Worm (Caenorhabditis elegans) whole organism, mixed stage, embryonic: ENCODE data around the gene haf-3.
"Not testable (repeated sequence)": the region's sequence is repeated elsewhere in the genome, so short reads cannot be mapped to it uniquely, and the experiment has no call there.

Experiments
- M03D4.4 ChIP-seq: sonication (generic microtip); optimal IDR thresholded peaks from 2 replicates; lab custom pipeline; 2017; ENCODE audit warnings: mild to moderate bottlenecking, missing genetic modification characterization, missing compliant biosample characterization
- bed-3 ChIP-seq: fragments of 200-800 bp; sonication (Bioruptor generic); optimal IDR thresholded peaks from 3 replicates; lab custom pipeline; 2018; ENCODE audit warnings: mild to moderate bottlenecking, missing genetic modification characterization, moderate library complexity, missing compliant biosample characterization
- blmp-1 ChIP-seq: fragments of 150-350 bp; optimal IDR thresholded peaks from 2 replicates; lab custom pipeline; 2014; ENCODE audit warnings: missing biosample characterization, missing genetic modification characterization
- ceh-39 ChIP-seq: fragments of 150-350 bp; optimal IDR thresholded peaks from 2 replicates; lab custom pipeline; 2014; ENCODE audit warnings: missing biosample characterization, missing genetic modification characterization
- ceh-43 ChIP-seq: fragments of 200-800 bp; sonication (Bioruptor generic); optimal IDR thresholded peaks from 2 replicates; lab custom pipeline; 2018; ENCODE audit warnings: mild to moderate bottlenecking, missing genetic modification characterization, moderate library complexity, missing compliant biosample characterization
- ceh-83 ChIP-seq: fragments of 200-800 bp; sonication (Bioruptor generic); optimal IDR thresholded peaks from 2 replicates; lab custom pipeline; 2018; ENCODE audit warnings: mild to moderate bottlenecking, missing genetic modification characterization, missing compliant biosample characterization
- elt-1 ChIP-seq: sonication (generic microtip); optimal IDR thresholded peaks from 2 replicates; lab custom pipeline; 2017; ENCODE audit warnings: missing genetic modification characterization, mild to moderate bottlenecking, missing compliant biosample characterization, antibody characterized with exemption, moderate library complexity, borderline replicate concordance; ENCODE audit not compliant: insufficient read depth
- elt-3 ChIP-seq: fragments of 150-350 bp; optimal IDR thresholded peaks from 2 replicates; lab custom pipeline; 2014; ENCODE audit warnings: missing biosample characterization, missing genetic modification characterization
- flh-1 ChIP-seq: fragments of 200-800 bp; sonication (Bioruptor generic); optimal IDR thresholded peaks from 2 replicates; lab custom pipeline; 2018; ENCODE audit warnings: mild to moderate bottlenecking, missing genetic modification characterization, moderate library complexity, missing compliant biosample characterization
- ham-2 ChIP-seq: fragments of 200-800 bp; sonication (Bioruptor generic); optimal IDR thresholded peaks from 2 replicates; lab custom pipeline; 2018; ENCODE audit warnings: mild to moderate bottlenecking, missing genetic modification characterization, missing compliant biosample characterization
- hlh-1 ChIP-seq: fragments of 150-350 bp; optimal IDR thresholded peaks from 2 replicates; lab custom pipeline; 2014; ENCODE audit warnings: missing biosample characterization, missing genetic modification reagents, missing genetic modification characterization
- lsy-2 ChIP-seq: fragments of 150-350 bp; optimal IDR thresholded peaks from 2 replicates; lab custom pipeline; 2014; ENCODE audit warnings: missing biosample characterization, missing genetic modification characterization
- mep-1 ChIP-seq: fragments of 150-350 bp; optimal IDR thresholded peaks from 2 replicates; lab custom pipeline; 2017; ENCODE audit warnings: missing biosample characterization, missing genetic modification reagents, missing genetic modification characterization, inconsistent platforms
- mls-2 ChIP-seq: sonication (generic microtip); optimal IDR thresholded peaks from 2 replicates; lab custom pipeline; 2016; ENCODE audit warnings: mild to moderate bottlenecking, missing genetic modification characterization, moderate library complexity, missing compliant biosample characterization
- nhr-12 ChIP-seq: fragments of 150-350 bp; optimal IDR thresholded peaks from 2 replicates; lab custom pipeline; 2014; ENCODE audit warnings: missing biosample characterization, missing genetic modification characterization
- nhr-2 ChIP-seq: fragments of 150-350 bp; optimal IDR thresholded peaks from 2 replicates; lab custom pipeline; 2014; ENCODE audit warnings: missing biosample characterization, missing genetic modification characterization
- nhr-237 ChIP-seq: fragments of 150-350 bp; optimal IDR thresholded peaks from 2 replicates; lab custom pipeline; 2014; ENCODE audit warnings: missing biosample characterization, missing genetic modification characterization
- nhr-28 ChIP-seq: fragments of 150-350 bp; optimal IDR thresholded peaks from 2 replicates; lab custom pipeline; 2014; ENCODE audit warnings: missing biosample characterization, missing genetic modification characterization
- nhr-76 ChIP-seq: sonication (generic microtip); optimal IDR thresholded peaks from 2 replicates; lab custom pipeline; 2017; ENCODE audit warnings: missing biosample characterization, missing genetic modification characterization
- snpc-4 ChIP-seq: fragments of 150-350 bp; optimal IDR thresholded peaks from 2 replicates; lab custom pipeline; 2014; ENCODE audit warnings: missing biosample characterization, missing genetic modification characterization
- sptf-1 ChIP-seq: sonication (generic microtip); optimal IDR thresholded peaks from 2 replicates; lab custom pipeline; 2017; ENCODE audit warnings: mild to moderate bottlenecking, missing genetic modification characterization, moderate library complexity, missing compliant biosample characterization
- tbx-8 ChIP-seq: fragments of 200-800 bp; sonication (Bioruptor generic); optimal IDR thresholded peaks from 2 replicates; lab custom pipeline; 2018; ENCODE audit warnings: mild to moderate bottlenecking, missing genetic modification characterization, moderate library complexity, missing compliant biosample characterization
- unc-120 ChIP-seq: sonication (generic microtip); optimal IDR thresholded peaks from 2 replicates; lab custom pipeline; 2017; ENCODE audit warnings: missing genetic modification characterization, missing compliant biosample characterization; ENCODE audit not compliant: poor library complexity, severe bottlenecking
- unc-39 ChIP-seq: fragments of 150-350 bp; optimal IDR thresholded peaks from 2 replicates; lab custom pipeline; 2014; ENCODE audit warnings: missing biosample characterization, missing genetic modification characterization
- unc-62 ChIP-seq: fragments of 150-350 bp; optimal IDR thresholded peaks from 2 replicates; lab custom pipeline; 2014; ENCODE audit warnings: missing biosample characterization, missing genetic modification reagents, missing genetic modification characterization
- zip-8 ChIP-seq: fragments of 150-350 bp; optimal IDR thresholded peaks from 2 replicates; lab custom pipeline; 2014; ENCODE audit warnings: missing biosample characterization, missing genetic modification characterization
- ztf-11 ChIP-seq: fragments of 150-350 bp; optimal IDR thresholded peaks from 2 replicates; lab custom pipeline; 2014; ENCODE audit warnings: missing biosample characterization, missing genetic modification characterization

haf-3 gene

DNA sequence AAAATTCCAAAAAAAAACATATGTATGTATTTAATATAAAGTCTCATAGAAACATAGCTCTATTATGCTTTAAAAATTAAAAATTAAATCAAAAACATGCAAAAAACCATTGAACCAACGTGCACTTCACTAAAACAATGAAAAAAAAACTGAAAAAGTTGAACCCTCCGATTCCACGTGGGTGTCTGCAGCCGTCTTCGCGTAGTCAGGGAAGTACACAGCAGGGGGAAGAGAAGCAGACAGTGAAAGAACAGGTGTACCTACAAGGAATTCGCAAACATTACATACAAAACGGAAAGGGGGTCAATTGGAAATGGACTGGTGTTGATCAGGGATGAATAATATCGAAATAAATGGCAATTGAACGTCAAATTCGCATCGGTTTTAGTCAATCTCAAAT is 8.0 kb upstream of the haf-3 start:
- TF ChIP-seq mep-1: no peak
- no peak for TF ChIP-seq ztf-11
- no peak for TF ChIP-seq elt-1 (tag; lab: Kevin White, UChicago)
- no peak for TF ChIP-seq zip-8
- TF ChIP-seq sptf-1 (tag; lab: Kevin White, UChicago): no peak
- TF ChIP-seq nhr-28: no peak
- no peak for TF ChIP-seq unc-62
- TF ChIP-seq bed-3 (GFP tag; lab: Kevin White, UChicago): no peak

- TF ChIP-seq nhr-237 (tag; lab: Kevin White, UChicago): no peak
- no peak for TF ChIP-seq blmp-1 (tag; lab: Kevin White, UChicago)
- no peak for TF ChIP-seq snpc-4 (tag; lab: Kevin White, UChicago)
- no peak for TF ChIP-seq mls-2
- no peak for TF ChIP-seq elt-3 (tag; lab: Kevin White, UChicago)
- no peak for TF ChIP-seq nhr-76 (tag; lab: Kevin White, UChicago)
- TF ChIP-seq unc-39 (tag; lab: Kevin White, UChicago): no peak
- no peak for TF ChIP-seq sptf-1 (tag; lab: Kevin White, UChicago)
Measured at ce11 chrV:15773141-15773540, 7.2 kb upstream of the haf-3 start, which contains the start of gene nhr-60. Gene nhr-60, minus strand, starts transcription at chrV:15773241.

ce11 chrV:15769072-15769471 is 3.1 kb upstream of the haf-3 start, which contains the start of gene F57A10.4:
Gene F57A10.4, plus strand, starts transcription at chrV:15769438.
- TF ChIP-seq unc-120 (no peak), ztf-11 (no peak), ceh-43 (GFP tag; lab: Kevin White, UChicago) (no peak), M03D4.4 (tag; lab: Kevin White, UChicago) (no peak), unc-62 (no peak), ceh-83 (no peak), mls-2 (no peak), ham-2 (GFP tag; lab: Kevin White, UChicago) (no peak), nhr-28 (no peak), nhr-12 (tag; lab: Kevin White, UChicago) (no peak), ceh-39 (tag; lab: Kevin White, UChicago) (no peak), snpc-4 (tag; lab: Kevin White, UChicago) (no peak), tbx-8 (GFP tag; lab: Kevin White, UChicago) (no peak), unc-39 (tag; lab: Kevin White, UChicago) (no peak), bed-3 (GFP tag; lab: Kevin White, UChicago) (no peak), sptf-1 (tag; lab: Kevin White, UChicago) (no peak)

DNA sequence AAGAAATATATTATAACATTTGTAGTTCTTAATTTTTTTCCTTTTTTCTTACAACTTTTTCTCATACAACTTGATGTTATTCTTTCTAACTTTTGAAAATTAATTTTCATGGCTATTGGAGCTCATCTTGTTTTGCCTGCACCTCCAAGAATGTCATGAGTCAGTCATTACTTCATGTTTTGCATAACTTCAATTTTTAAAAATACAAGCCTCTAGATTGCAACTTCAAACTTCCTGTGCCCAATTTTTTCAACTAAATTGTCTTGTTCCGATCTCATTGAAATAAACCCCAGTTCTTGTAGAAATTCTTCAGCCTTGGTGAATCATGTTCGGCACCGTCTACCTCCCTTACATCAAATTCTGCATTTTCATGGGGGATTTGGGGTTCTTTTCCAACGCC is 7.5 kb downstream of the haf-3 start, which contains the start of gene str-9:
TSS of gene str-9 (plus strand) at position 301 of the 400 bp plus-strand sequence.
- TF ChIP-seq ceh-39 (tag; lab: Kevin White, UChicago) (no peak), lsy-2 (tag; lab: Kevin White, UChicago) (no peak), zip-8 (no peak), M03D4.4 (tag; lab: Kevin White, UChicago) (no peak), bed-3 (GFP tag; lab: Kevin White, UChicago) (no peak)

- no peak for TF ChIP-seq mep-1
- no peak for TF ChIP-seq zip-8
- TF ChIP-seq flh-1 (GFP tag; lab: Kevin White, UChicago): no peak
- no peak for TF ChIP-seq nhr-12 (tag; lab: Kevin White, UChicago)
- TF ChIP-seq unc-120: no peak
- TF ChIP-seq nhr-2 (tag; lab: Kevin White, UChicago): no peak
- no peak for TF ChIP-seq elt-3 (tag; lab: Kevin White, UChicago)
- TF ChIP-seq bed-3 (GFP tag; lab: Kevin White, UChicago): no peak
- TF ChIP-seq hlh-1 (tag; lab: Kevin White, UChicago): no peak
- TF ChIP-seq sptf-1 (tag; lab: Kevin White, UChicago): no peak
- no peak for TF ChIP-seq nhr-76 (tag; lab: Kevin White, UChicago)
- TF ChIP-seq ztf-11: no peak
- no peak for TF ChIP-seq unc-39 (tag; lab: Kevin White, UChicago)
Measured at ce11 chrV:15757645-15758044, 8.3 kb downstream of the haf-3 start.

- TF ChIP-seq elt-3 (tag; lab: Kevin White, UChicago); flh-1 (GFP tag; lab: Kevin White, UChicago); bed-3 (GFP tag; lab: Kevin White, UChicago): not testable (repeated sequence)
- TF ChIP-seq, all 35 proteins: peak for 0; not testable (repeated sequence) for 35
Measured at ce11 chrV:15754731-15755130, 11.2 kb downstream of the haf-3 start, which contains the start of gene str-8. Gene str-8, plus strand, starts transcription at chrV:15755031.
